Worm (Caenorhabditis elegans): Measurements from ENCODE around the gene gna-1.
"Not testable (repeated sequence)": the region's sequence is repeated elsewhere in the genome, so short reads cannot be mapped to it uniquely, and the experiment has no call there.

The gna-1 gene

ce11 chrV:10320101-10320761 is at the start of gene gna-1, which contains the start of gene B0024.13:
gna-1 (minus strand) TSS chrV:10320151.
B0024.13 (plus strand) TSS chrV:10320711.
- TF ChIP-seq unc-62 (GFP tag; optimal IDR thresholded peaks at IDR 0.05) = no peak

ce11 chrV:10368256-10368655 is 48.3 kb upstream of the gna-1 start, which contains the start of gene sri-20:
sri-20 (plus strand) TSS chrV:10368556.
- TF ChIP-seq unc-62 (GFP tag; optimal IDR thresholded peaks at IDR 0.05) = no peak

- no peak for TF ChIP-seq unc-62 (GFP tag; optimal IDR thresholded peaks at IDR 0.05)
Observed at ce11 chrV:10363834-10364233, 43.9 kb upstream of the gna-1 start.

- no peak for TF ChIP-seq unc-62 (GFP tag; optimal IDR thresholded peaks at IDR 0.05)
Observed at ce11 chrV:10361830-10362397, 42.0 kb upstream of the gna-1 start, which contains the start of gene cash-1. cash-1 (plus strand) TSS chrV:10362261.

- TF ChIP-seq unc-62 (GFP tag; optimal IDR thresholded peaks at IDR 0.05) = no peak
Observed at ce11 chrV:10360186-10360585, 40.2 kb upstream of the gna-1 start.

- no peak for TF ChIP-seq unc-62 (GFP tag; optimal IDR thresholded peaks at IDR 0.05)
Observed at ce11 chrV:10358238-10358637, 38.3 kb upstream of the gna-1 start, which contains the start of gene ttll-15. ttll-15 (plus strand) TSS chrV:10358538.

ce11 chrV:10357467-10357953 is 37.6 kb upstream of the gna-1 start, which contains the start of gene ceeh-2:
ceeh-2 (minus strand) TSS chrV:10357903.
- TF ChIP-seq unc-62 (GFP tag; optimal IDR thresholded peaks at IDR 0.05) = no peak

- TF ChIP-seq unc-62 (GFP tag; optimal IDR thresholded peaks at IDR 0.05) = no peak
Observed at ce11 chrV:10355773-10356335, 35.9 kb upstream of the gna-1 start, which contains the start of gene sluh-7. sluh-7 (minus strand) TSS chrV:10355823.

ce11 chrV:10352928-10353427 is 33.0 kb upstream of the gna-1 start, which contains the start of gene nol-56:
nol-56 (minus strand) TSS chrV:10352978.
- TF ChIP-seq unc-62 (GFP tag; optimal IDR thresholded peaks at IDR 0.05) = no peak

- TF ChIP-seq unc-62 (GFP tag; optimal IDR thresholded peaks at IDR 0.05) = no peak
Observed at ce11 chrV:10350054-10350453, 30.1 kb upstream of the gna-1 start, which contains the start of gene K07C5.9. K07C5.9 (minus strand) TSS chrV:10350154.

- TF ChIP-seq unc-62 (GFP tag; optimal IDR thresholded peaks at IDR 0.05) = no peak
Observed at ce11 chrV:10342904-10343303, 23.0 kb upstream of the gna-1 start, which contains the start of gene K07C5.3. K07C5.3 (plus strand) TSS chrV:10343032.

- not testable (repeated sequence) for TF ChIP-seq unc-62 (GFP tag; optimal IDR thresholded peaks at IDR 0.05)
Observed at ce11 chrV:10341905-10342328, 22.0 kb upstream of the gna-1 start, which contains the start of gene K07C5.13. K07C5.13 (plus strand) TSS chrV:10342055.

ce11 chrV:10339200-10339599 is 19.2 kb upstream of the gna-1 start, which contains the start of gene K07C5.2:
K07C5.2 (plus strand) TSS chrV:10339500.
- no peak for TF ChIP-seq unc-62 (GFP tag; optimal IDR thresholded peaks at IDR 0.05)

ce11 chrV:10338305-10338992 is 18.5 kb upstream of the gna-1 start, which contains the start of gene arx-2:
arx-2 (minus strand) TSS chrV:10338355.
- TF ChIP-seq unc-62 (GFP tag; optimal IDR thresholded peaks at IDR 0.05) = no peak

- no peak for TF ChIP-seq unc-62 (GFP tag; optimal IDR thresholded peaks at IDR 0.05)
Observed at ce11 chrV:10333843-10334242, 13.9 kb upstream of the gna-1 start.
